Worm (Caenorhabditis elegans) whole organism, L3 larva: Measurements from ENCODE around the gene srv-8.
A peak's percentile ranks its signal among the peaks of the same experiment; 100 is the strongest.

Experiments used
- ama-1 ChIP-seq: fragments of 150-350 bp; optimal IDR thresholded peaks from 2 replicates; lab custom pipeline; 2018
- daf-12 ChIP-seq: fragments of 150-350 bp; optimal IDR thresholded peaks from 2 replicates; lab custom pipeline; 2014; ENCODE audit warnings: missing biosample characterization, missing genetic modification reagents, missing genetic modification characterization
- hmg-11 ChIP-seq: sonication (generic microtip); optimal IDR thresholded peaks from 2 replicates; lab custom pipeline; 2016; ENCODE audit warnings: missing genetic modification characterization, missing compliant biosample characterization
- nhr-11 ChIP-seq: fragments of 150-350 bp; optimal IDR thresholded peaks from 2 replicates; lab custom pipeline; 2014; ENCODE audit warnings: missing biosample characterization, missing genetic modification characterization
- nhr-237 ChIP-seq: fragments of 150-350 bp; optimal IDR thresholded peaks from 2 replicates; lab custom pipeline; 2014; ENCODE audit warnings: missing biosample characterization, missing genetic modification characterization
- pha-4 ChIP-seq: fragments of 150-350 bp; optimal IDR thresholded peaks from 2 replicates; lab custom pipeline; 2014; ENCODE audit warnings: missing biosample characterization, missing genetic modification reagents, missing genetic modification characterization
- snpc-4 ChIP-seq: fragments of 150-350 bp; optimal IDR thresholded peaks from 2 replicates; lab custom pipeline; 2014; ENCODE audit warnings: missing biosample characterization, missing genetic modification characterization

- TF ChIP-seq snpc-4 (tag; lab: Kevin White, UChicago) (no peak), nhr-237 (tag; lab: Kevin White, UChicago) (no peak), hmg-11 (tag; lab: Kevin White, UChicago) (no peak), nhr-11 (tag; lab: Kevin White, UChicago) (no peak), daf-12 (tag; lab: Kevin White, UChicago) (no peak), pha-4 (tag; lab: Kevin White, UChicago) (no peak), ama-1 (lab: Kevin White, UChicago) (peak; percentile 54)
Measured at ce11 chrV:13391378-13392258, 28.9 kb downstream of the srv-8 start, which contains the start of gene somi-1.
